Fruit fly (Drosophila melanogaster): Measurements from ENCODE around the gene Sptr.
A peak's percentile ranks its signal among the peaks of the same experiment; 100 is the strongest.

dm6 chrX:8437285-8438110 is 26.7 kb downstream of the Sptr start, which contains the start of gene Miga:
- TF ChIP-seq Lpt (GFP tag; optimal IDR thresholded peaks at IDR 0.05) (peak; percentile 63), acj6 (GFP tag; optimal IDR thresholded peaks at IDR 0.05) (no peak), Blimp-1 (GFP tag; optimal IDR thresholded peaks at IDR 0.05) (peak; percentile 90), Eip78C (GFP tag) (peak; percentile 84), OdsH (GFP tag; optimal IDR thresholded peaks at IDR 0.05) (no peak), CG9139 (GFP tag; optimal IDR thresholded peaks at IDR 0.05) (peak; percentile 35), CG6854 (GFP tag; optimal IDR thresholded peaks at IDR 0.05) (peak; percentile 54), CG34406 (GFP tag; optimal IDR thresholded peaks at IDR 0.05) (no peak), CG3919 (GFP tag; optimal IDR thresholded peaks at IDR 0.05) (no peak), dsx (GFP tag; optimal IDR thresholded peaks at IDR 0.05; ENCODE audit: poor library complexity, severe bottlenecking) (peak; percentile 56), Ets21C (GFP tag; optimal IDR thresholded peaks at IDR 0.05) (no peak), CG6808 (GFP tag; optimal IDR thresholded peaks at IDR 0.05) (peak; percentile 18), pdm3 (GFP tag; optimal IDR thresholded peaks at IDR 0.05) (no peak), Met (GFP tag; optimal IDR thresholded peaks at IDR 0.05) (no peak)

Data from whole organism, prepupa.